Worm (Caenorhabditis elegans): ENCODE measurements around the gene nape-2.

nape-2 gene

DNA sequence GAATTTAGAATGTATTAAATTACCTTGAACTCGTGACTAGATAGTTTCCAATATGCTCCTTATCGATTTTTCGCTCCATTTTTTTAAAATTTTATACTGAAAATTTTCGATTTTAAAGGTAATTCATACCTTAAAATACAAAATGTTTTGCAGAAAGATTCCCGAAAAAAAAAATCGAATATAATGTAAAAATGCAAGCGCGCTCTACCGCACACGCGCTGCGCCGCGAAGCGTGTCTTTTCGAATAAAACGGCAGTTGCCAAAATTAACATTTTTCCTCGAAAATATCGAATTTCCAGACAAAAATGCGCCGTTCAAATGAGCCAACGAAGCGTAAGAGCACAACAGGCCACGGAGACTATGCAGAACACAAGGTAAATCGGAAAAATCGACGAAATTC is 44.1 kb downstream of the nape-2 start, which contains the start of the genes taf-6.2 and Y37E11AL.3:
taf-6.2 (minus strand) TSS at position 96 of the 400 bp plus-strand sequence.
Y37E11AL.3 (plus strand) TSS at position 298 of the 400 bp plus-strand sequence.
- no peak for TF ChIP-seq nhr-237 (tag; optimal IDR thresholded peaks at IDR 0.05)
- no peak for TF ChIP-seq ZK546.5 (tag; optimal IDR thresholded peaks at IDR 0.05)
- no peak for TF ChIP-seq aly-2 (tag; optimal IDR thresholded peaks at IDR 0.05)
- no peak for TF ChIP-seq nhr-21 (tag; optimal IDR thresholded peaks at IDR 0.05)
- no peak for TF ChIP-seq ceh-82 (tag; optimal IDR thresholded peaks at IDR 0.05)
- no peak for TF ChIP-seq peb-1 (tag; optimal IDR thresholded peaks at IDR 0.05)
- TF ChIP-seq nhr-23 (tag; optimal IDR thresholded peaks at IDR 0.05) = no peak
- TF ChIP-seq crh-2 (tag; optimal IDR thresholded peaks at IDR 0.05) = peak; percentile 52
- TF ChIP-seq nhr-12 (tag; optimal IDR thresholded peaks at IDR 0.05) = no peak
- no peak for TF ChIP-seq R02D3.7 (tag; optimal IDR thresholded peaks at IDR 0.05)
- no peak for TF ChIP-seq unc-62 (GFP tag; optimal IDR thresholded peaks at IDR 0.05)
- TF ChIP-seq egl-27 (tag; optimal IDR thresholded peaks at IDR 0.05) = no peak
- TF ChIP-seq nhr-129 (tag; optimal IDR thresholded peaks at IDR 0.05) = peak; percentile 33
- TF ChIP-seq lin-11 (tag; optimal IDR thresholded peaks at IDR 0.05) = peak; percentile 43
- peak; percentile 54 for TF ChIP-seq sma-3 (GFP tag; optimal IDR thresholded peaks at IDR 0.05)
- TF ChIP-seq sma-9 (GFP tag; optimal IDR thresholded peaks at IDR 0.05) = no peak
- TF ChIP-seq sma-9 (tag; optimal IDR thresholded peaks at IDR 0.05) = no peak
- TF ChIP-seq blmp-1 (tag; optimal IDR thresholded peaks at IDR 0.05; ENCODE audit: insufficient read depth) = no peak
- no peak for TF ChIP-seq elt-1 (tag; optimal IDR thresholded peaks at IDR 0.05)
- TF ChIP-seq ceh-16 (tag; optimal IDR thresholded peaks at IDR 0.05) = no peak
- no peak for TF ChIP-seq ztf-4 (tag; optimal IDR thresholded peaks at IDR 0.05)
- TF ChIP-seq nhr-25 (tag; optimal IDR thresholded peaks at IDR 0.05) = peak; percentile 14
- no peak for TF ChIP-seq sem-4 (tag; optimal IDR thresholded peaks at IDR 0.05)
- no peak for TF ChIP-seq unc-39 (tag; optimal IDR thresholded peaks at IDR 0.05)
- TF ChIP-seq Y55F3AM.14 (GFP tag; optimal IDR thresholded peaks at IDR 0.05) = no peak
- no peak for TF ChIP-seq nhr-10 (tag; optimal IDR thresholded peaks at IDR 0.05)
- TF ChIP-seq dmd-4 (tag; optimal IDR thresholded peaks at IDR 0.05) = no peak
- peak; percentile 74 for TF ChIP-seq unc-55 (GFP tag; optimal IDR thresholded peaks at IDR 0.05)
- TF ChIP-seq gmeb-1 (tag; optimal IDR thresholded peaks at IDR 0.05) = peak; percentile 93
- peak; percentile 73 for TF ChIP-seq C34F6.9 (tag; optimal IDR thresholded peaks at IDR 0.05)
- TF ChIP-seq zag-1 (tag; optimal IDR thresholded peaks at IDR 0.05) = no peak
- no peak for TF ChIP-seq skn-1 (tag; optimal IDR thresholded peaks at IDR 0.05)
- no peak for TF ChIP-seq mdl-1 (tag; optimal IDR thresholded peaks at IDR 0.05)
- no peak for TF ChIP-seq mbf-1 (tag; optimal IDR thresholded peaks at IDR 0.05)
- no peak for TF ChIP-seq mab-5 (tag; optimal IDR thresholded peaks at IDR 0.05)
- TF ChIP-seq nhr-11 (tag; optimal IDR thresholded peaks at IDR 0.05) = no peak
- peak; percentile 61 to 77 for TF ChIP-seq lsy-2 (tag; optimal IDR thresholded peaks at IDR 0.05)
- TF ChIP-seq lin-13 (GFP tag; optimal IDR thresholded peaks at IDR 0.05) = peak; percentile 50
- no peak for TF ChIP-seq elt-3 (tag; optimal IDR thresholded peaks at IDR 0.05)
- peak; percentile 1 for TF ChIP-seq F13H6.1 (tag; optimal IDR thresholded peaks at IDR 0.05)
- TF ChIP-seq snpc-4 (tag; optimal IDR thresholded peaks at IDR 0.05) = no peak
- no peak for TF ChIP-seq ztf-1 (GFP tag; conservative IDR thresholded peaks at IDR 0.05)
- no peak for TF ChIP-seq fos-1 (tag; optimal IDR thresholded peaks at IDR 0.05)
- no peak for TF ChIP-seq nhr-77 (tag; optimal IDR thresholded peaks at IDR 0.05)
- no peak for TF ChIP-seq ama-1 (optimal IDR thresholded peaks at IDR 0.05)
- no peak for TF ChIP-seq lin-39 (tag; optimal IDR thresholded peaks at IDR 0.05)
- TF ChIP-seq nhr-6 (tag; optimal IDR thresholded peaks at IDR 0.05) = no peak
- no peak for TF ChIP-seq alr-1 (tag; optimal IDR thresholded peaks at IDR 0.05)
- no peak for TF ChIP-seq ztf-11 (tag; optimal IDR thresholded peaks at IDR 0.05)
